Worm (Caenorhabditis elegans) whole organism, early embryonic: ENCODE data around the gene ulp-3.
"Not testable (repeated sequence)": the region's sequence is repeated elsewhere in the genome, so short reads cannot be mapped to it uniquely, and the experiment has no call there.

ENCODE experiments used
- ama-1 ChIP-seq: fragments of 150-350 bp; optimal IDR thresholded peaks from 2 replicates; lab custom pipeline; 2014
- ceh-36 ChIP-seq: sonication (generic microtip); optimal IDR thresholded peaks from 2 replicates; lab custom pipeline; 2016; ENCODE audit warnings: missing genetic modification characterization, inconsistent platforms, missing compliant biosample characterization
- flt-1 ChIP-seq: fragments of 200-800 bp; sonication (Bioruptor generic); IDR thresholded peaks from 2 replicates; pipeline ENCODE4 v1.3.6; 2022; ENCODE audit warnings: missing genetic modification characterization, missing compliant biosample characterization
- hmbx-1 ChIP-seq: sonication (generic microtip); optimal IDR thresholded peaks from 2 replicates; lab custom pipeline; 2016; ENCODE audit warnings: mild to moderate bottlenecking, missing genetic modification characterization, missing compliant biosample characterization
- hmg-4 ChIP-seq: fragments of 200-800 bp; sonication (Bioruptor generic); optimal IDR thresholded peaks from 2 replicates; lab custom pipeline; 2018; ENCODE audit warnings: mild to moderate bottlenecking, missing genetic modification characterization, missing compliant biosample characterization
- hnd-1 ChIP-seq: sonication (generic microtip); optimal IDR thresholded peaks from 2 replicates; lab custom pipeline; 2016; ENCODE audit warnings: missing genetic modification characterization, missing compliant biosample characterization

ce11 chrIV:1949870-1950269 is 13.6 kb upstream of the ulp-3 start:
- TF ChIP-seq ama-1 (lab: Kevin White, UChicago); hnd-1 (tag; lab: Kevin White, UChicago); hmbx-1; hmg-4 (GFP tag; lab: Kevin White, UChicago); flt-1 (GFP tag; lab: Robert Waterston, UW): not testable (repeated sequence)
- peak; percentile 91 for TF ChIP-seq ceh-36 (tag; lab: Kevin White, UChicago)
